Worm (Caenorhabditis elegans) whole organism, L4 larva: ENCODE measurements around the gene such-1.

Experiments
- D1046.2 ChIP-seq: fragments of 200-800 bp; sonication (Bioruptor generic); IDR thresholded peaks from 2 replicates; pipeline ENCODE4 v1.3.6; 2022; ENCODE audit warnings: missing genetic modification characterization, missing compliant biosample characterization
- T20F7.1 ChIP-seq: fragments of 200-800 bp; sonication (Bioruptor generic); optimal IDR thresholded peaks from 2 replicates; lab custom pipeline; 2018; ENCODE audit warnings: mild to moderate bottlenecking, missing genetic modification characterization, missing compliant biosample characterization
- Y105C5A.15 ChIP-seq: fragments of 200-800 bp; sonication (Bioruptor generic); IDR thresholded peaks from 2 replicates; pipeline ENCODE4 v1.3.6; 2022; ENCODE audit warnings: missing genetic modification characterization, missing compliant biosample characterization
- Y75B8A.6 ChIP-seq: fragments of 200-800 bp; sonication (Bioruptor generic); IDR thresholded peaks from 2 replicates; pipeline ENCODE4 v1.3.6; 2022; ENCODE audit warnings: missing genetic modification reagents, missing genetic modification characterization, missing compliant biosample characterization
- ZK546.5 ChIP-seq, 2 experiments: sonication (generic microtip); optimal IDR thresholded peaks; 2 replicates each; lab custom pipeline; 2017; ENCODE audit warnings: missing biosample characterization in 2 of 2, missing genetic modification characterization in 2 of 2
- aha-1 ChIP-seq: fragments of 150-350 bp; peaks from one replicate; lab custom pipeline; 2014; ENCODE audit warnings: missing biosample characterization, missing genetic modification characterization
- arid-1 ChIP-seq: fragments of 200-800 bp; sonication (Bioruptor generic); conservative IDR thresholded peaks from 2 replicates; pipeline ENCODE4 v1.3.6; 2022; ENCODE audit warnings: missing genetic modification reagents, missing genetic modification characterization, missing compliant biosample characterization
- ceh-20 ChIP-seq: fragments of 200-800 bp; sonication (Bioruptor generic); IDR thresholded peaks from 2 replicates; pipeline ENCODE4 v1.3.6; 2022; ENCODE audit warnings: missing genetic modification reagents, missing genetic modification characterization, missing compliant biosample characterization
- ceh-62 ChIP-seq: sonication (generic microtip); optimal IDR thresholded peaks from 2 replicates; lab custom pipeline; 2017; ENCODE audit warnings: missing biosample characterization, missing genetic modification characterization
- daf-16 ChIP-seq, 3 experiments: sonication (generic microtip); optimal IDR thresholded peaks; 2 replicates each; lab custom pipeline; 2016 to 2017; ENCODE audit warnings: missing genetic modification characterization in 3 of 3, missing genetic modification reagents in 3 of 3, mild to moderate bottlenecking in 2 of 3, missing compliant biosample characterization in 2 of 3, missing biosample characterization in 1 of 3, moderate library complexity in 1 of 3
- daf-19 ChIP-seq: fragments of 200-800 bp; sonication (Bioruptor generic); conservative IDR thresholded peaks from 2 replicates; pipeline ENCODE4 v1.3.6; 2022; ENCODE audit warnings: missing genetic modification characterization, missing compliant biosample characterization
- daf-8 ChIP-seq: fragments of 200-800 bp; sonication (Bioruptor generic); IDR thresholded peaks from 2 replicates; pipeline ENCODE4 v1.3.6; 2022; ENCODE audit warnings: missing genetic modification characterization, missing compliant biosample characterization
- dmd-6 ChIP-seq: fragments of 200-800 bp; sonication (Bioruptor generic); IDR thresholded peaks from 2 replicates; pipeline ENCODE4 v1.3.6; 2022; ENCODE audit warnings: missing genetic modification reagents, missing genetic modification characterization, missing compliant biosample characterization
- dmd-9 ChIP-seq: fragments of 200-800 bp; sonication (Bioruptor generic); IDR thresholded peaks from 2 replicates; pipeline ENCODE4 v1.3.6; 2022; ENCODE audit warnings: missing genetic modification reagents, missing genetic modification characterization, missing compliant biosample characterization
- dve-1 ChIP-seq: sonication (generic microtip); optimal IDR thresholded peaks from 2 replicates; lab custom pipeline; 2017; ENCODE audit warnings: antibody characterized with exemption, mild to moderate bottlenecking, missing genetic modification characterization, missing compliant biosample characterization; ENCODE audit not compliant: insufficient read depth
- egl-43 ChIP-seq: fragments of 200-800 bp; sonication (Bioruptor generic); IDR thresholded peaks from 2 replicates; pipeline ENCODE4 v1.3.6; 2022; ENCODE audit warnings: missing genetic modification reagents, missing genetic modification characterization, missing compliant biosample characterization
- fos-1 ChIP-seq: fragments of 150-350 bp; optimal IDR thresholded peaks from 2 replicates; lab custom pipeline; 2014; ENCODE audit warnings: missing biosample characterization, missing genetic modification characterization
- hlh-11 ChIP-seq: fragments of 200-800 bp; sonication (Bioruptor generic); optimal IDR thresholded peaks from 2 replicates; lab custom pipeline; 2018; ENCODE audit warnings: mild to moderate bottlenecking, missing genetic modification characterization, missing compliant biosample characterization
- lin-1 ChIP-seq: fragments of 200-800 bp; sonication (Bioruptor generic); IDR thresholded peaks from 2 replicates; pipeline ENCODE4 v1.3.6; 2022; ENCODE audit warnings: missing genetic modification reagents, missing genetic modification characterization, missing compliant biosample characterization
- lin-13 ChIP-seq: fragments of 150-350 bp; optimal IDR thresholded peaks from 2 replicates; lab custom pipeline; 2014; ENCODE audit warnings: missing biosample characterization, missing genetic modification reagents, missing genetic modification characterization
- lin-15B ChIP-seq: fragments of 150-350 bp; sonication (generic microtip); optimal IDR thresholded peaks from 3 replicates; lab custom pipeline; 2014; ENCODE audit warnings: missing biosample characterization, missing genetic modification characterization
- lin-38 ChIP-seq: fragments of 200-800 bp; sonication (Bioruptor generic); IDR thresholded peaks from 2 replicates; pipeline ENCODE4 v1.3.6; 2022; ENCODE audit warnings: missing genetic modification reagents, missing genetic modification characterization, missing compliant biosample characterization
- lin-39 ChIP-seq: fragments of 150-350 bp; optimal IDR thresholded peaks from 2 replicates; lab custom pipeline; 2014; ENCODE audit warnings: missing biosample characterization, missing genetic modification reagents, missing genetic modification characterization
- lsy-2 ChIP-seq, 2 experiments: fragments of 150-350 bp in 1 of 2; sonication (generic microtip) in 1 of 2; optimal IDR thresholded peaks; 2 replicates each; lab custom pipeline; 2014 to 2017; ENCODE audit warnings: missing biosample characterization in 2 of 2, missing genetic modification characterization in 2 of 2
- madf-5 ChIP-seq, 2 experiments: fragments of 200-800 bp; sonication (Bioruptor generic); IDR thresholded peaks; 2 replicates each; pipeline ENCODE4 v1.3.6; 2022; ENCODE audit warnings: missing compliant biosample characterization in 2 of 2, missing genetic modification characterization in 2 of 2
- mdl-1 ChIP-seq, 2 experiments: fragments of 150-350 bp in 1 of 2; sonication (generic microtip) in 1 of 2; optimal IDR thresholded peaks; 2 replicates each; lab custom pipeline; 2014 to 2017; ENCODE audit warnings: missing biosample characterization in 2 of 2, missing genetic modification characterization in 2 of 2
- mep-1 ChIP-seq: fragments of 150-350 bp; sonication (generic microtip); optimal IDR thresholded peaks from 3 replicates; lab custom pipeline; 2014; ENCODE audit warnings: missing biosample characterization, missing genetic modification characterization
- mes-2 ChIP-seq: sonication (generic microtip); optimal IDR thresholded peaks from 2 replicates; lab custom pipeline; 2016; ENCODE audit warnings: missing genotype, mild to moderate bottlenecking, missing genetic modification characterization, missing compliant biosample characterization; ENCODE audit not compliant: poor library complexity, severe bottlenecking
- nhr-102 ChIP-seq: sonication (generic microtip); optimal IDR thresholded peaks from 2 replicates; lab custom pipeline; 2016; ENCODE audit warnings: mild to moderate bottlenecking, missing genetic modification characterization, moderate library complexity, missing compliant biosample characterization
- nhr-28 ChIP-seq: fragments of 150-350 bp; optimal IDR thresholded peaks from 2 replicates; lab custom pipeline; 2014; ENCODE audit warnings: missing biosample characterization, missing genetic modification characterization
- nhr-41 ChIP-seq: fragments of 200-800 bp; sonication (Bioruptor generic); IDR thresholded peaks from 2 replicates; pipeline ENCODE4 v1.3.6; 2022; ENCODE audit warnings: missing genetic modification reagents, missing genetic modification characterization, missing compliant biosample characterization
- pha-4 ChIP-seq, 2 experiments: fragments of 150-350 bp in 1 of 2; fragments of 200-800 bp in 1 of 2; sonication (Bioruptor generic) in 1 of 2; IDR thresholded peaks in 1 of 2; optimal IDR thresholded peaks in 1 of 2; 2 replicates each; pipeline versions ENCODE4 v1.3.6 to Lab custom; 2014 to 2022; ENCODE audit warnings: missing genetic modification characterization in 2 of 2, missing genetic modification reagents in 2 of 2, missing biosample characterization in 1 of 2, missing compliant biosample characterization in 1 of 2
- php-3 ChIP-seq: fragments of 200-800 bp; sonication (Bioruptor generic); IDR thresholded peaks from 2 replicates; pipeline ENCODE4 v1.3.6; 2022; ENCODE audit warnings: missing genetic modification reagents, missing genetic modification characterization, missing compliant biosample characterization
- pqm-1 ChIP-seq: sonication (generic microtip); optimal IDR thresholded peaks from 2 replicates; lab custom pipeline; 2017; ENCODE audit warnings: missing biosample characterization, missing genetic modification characterization
- rbr-2 ChIP-seq: sonication (generic microtip); optimal IDR thresholded peaks from 2 replicates; lab custom pipeline; 2016; ENCODE audit warnings: missing genotype, missing genetic modification characterization, missing compliant biosample characterization
- saeg-2 ChIP-seq: fragments of 200-800 bp; sonication (Bioruptor generic); IDR thresholded peaks from 2 replicates; pipeline ENCODE4 v1.3.6; 2022; ENCODE audit warnings: missing genetic modification reagents, missing genetic modification characterization, missing compliant biosample characterization
- set-16 ChIP-seq: fragments of 200-800 bp; sonication (Bioruptor generic); IDR thresholded peaks from 2 replicates; pipeline ENCODE4 v1.3.6; 2022; ENCODE audit warnings: missing genetic modification reagents, missing genetic modification characterization, missing compliant biosample characterization
- snpc-4 ChIP-seq: fragments of 150-350 bp; optimal IDR thresholded peaks from 2 replicates; lab custom pipeline; 2014; ENCODE audit warnings: missing biosample characterization, missing genetic modification characterization
- tra-1 ChIP-seq: fragments of 200-800 bp; sonication (Bioruptor generic); IDR thresholded peaks from 2 replicates; pipeline ENCODE4 v1.3.6; 2022; ENCODE audit warnings: missing genetic modification reagents, missing genetic modification characterization, missing compliant biosample characterization
- unc-62 ChIP-seq, 3 experiments: fragments of 150-350 bp in 1 of 3; sonication (generic microtip); optimal IDR thresholded peaks in 2 of 3; peaks in 1 of 3; 1 replicate in 1 of 3; 2 replicates in 2 of 3; lab custom pipeline; 2014 to 2017; ENCODE audit warnings: missing biosample characterization in 3 of 3, missing genetic modification characterization in 3 of 3, missing genetic modification reagents in 3 of 3, missing genotype in 1 of 3
- zip-11 ChIP-seq: fragments of 200-800 bp; sonication (Bioruptor generic); IDR thresholded peaks from 2 replicates; pipeline ENCODE4 v1.3.6; 2022; ENCODE audit warnings: missing genetic modification characterization, missing compliant biosample characterization
- ztf-7 ChIP-seq: fragments of 150-350 bp; optimal IDR thresholded peaks from 2 replicates; lab custom pipeline; 2014; ENCODE audit warnings: missing biosample characterization, missing genetic modification characterization

Gene such-1

DNA sequence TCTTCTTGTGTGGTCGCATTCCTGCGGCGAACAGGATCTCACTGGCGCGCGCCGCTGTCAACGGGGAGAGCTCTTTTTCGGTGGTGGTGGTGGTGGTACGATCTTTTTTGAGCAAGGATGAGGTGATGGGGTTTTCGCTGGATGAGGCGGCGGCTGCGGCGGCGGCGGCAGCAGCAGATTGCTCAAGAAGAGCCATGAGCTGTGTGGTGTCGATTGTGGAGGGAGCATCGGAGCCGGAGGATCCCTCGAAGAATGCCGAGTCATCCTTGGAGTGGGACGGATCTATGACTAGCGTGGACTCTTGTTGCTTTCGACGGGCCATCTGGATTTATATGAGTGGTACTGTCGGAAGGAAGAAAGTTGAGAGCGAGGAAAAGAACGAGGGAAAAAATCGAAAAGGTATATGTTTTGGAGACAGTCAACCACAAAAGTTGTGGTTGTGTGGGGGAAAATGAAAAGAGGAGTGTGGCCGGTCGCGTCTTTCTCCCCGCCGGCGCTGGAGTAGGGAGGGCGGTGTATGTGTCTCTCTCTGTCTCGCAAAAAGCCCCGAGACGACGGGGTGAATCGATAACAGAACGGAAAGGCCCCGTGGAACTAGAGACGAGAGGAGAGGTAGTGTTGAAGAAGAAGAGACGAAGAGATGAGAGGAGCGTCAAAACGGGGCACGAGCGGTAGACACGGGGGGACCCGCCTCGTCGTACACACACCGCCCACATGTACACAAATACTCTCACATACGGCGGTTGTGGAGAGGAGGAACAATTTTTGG lies 57.0 kb downstream of the such-1 start (continued):
- TF ChIP-seq lin-13 (GFP tag; lab: Kevin White, UChicago), result no peak
- TF ChIP-seq hlh-11 (tag; lab: Kevin White, UChicago), result peak; percentile 33
- TF ChIP-seq ceh-62 (tag; lab: Kevin White, UChicago), result no peak
- TF ChIP-seq dve-1, result peak; percentile 9
- no peak for TF ChIP-seq lin-1
- no peak for TF ChIP-seq daf-19 (GFP tag; lab: Robert Waterston, UW)

ce11 chrIII:11465394-11465948 lies 58.1 kb downstream of the such-1 start:
- TF ChIP-seq madf-5 (GFP tag; IDR thresholded peaks at IDR 0.05; lab: Robert Waterston, UW), result no peak
- TF ChIP-seq ZK546.5 (tag; optimal IDR thresholded peaks at IDR 0.05; lab: Kevin White, UChicago), result no peak
- TF ChIP-seq tra-1 (GFP tag; lab: Robert Waterston, UW), result 0 out of 2 replicates have a peak, but pooled peaks have one; percentile 10
- TF ChIP-seq Y75B8A.6 (GFP tag; lab: Robert Waterston, UW), result no peak
- no peak for TF ChIP-seq egl-43
- peak; percentile 51 for TF ChIP-seq dve-1
- peak; percentile 18 for TF ChIP-seq lin-13 (GFP tag; lab: Kevin White, UChicago)
- TF ChIP-seq pha-4 (GFP tag; IDR thresholded peaks at IDR 0.05; lab: Robert Waterston, UW), result peak; percentile 32; the same call in 1 of the 2 replicates
- no peak for TF ChIP-seq pha-4 (tag; optimal IDR thresholded peaks at IDR 0.05; lab: Kevin White, UChicago)
- TF ChIP-seq nhr-102 (tag; lab: Kevin White, UChicago), result no peak
- no peak for TF ChIP-seq set-16 (GFP tag; lab: Robert Waterston, UW)
- TF ChIP-seq lin-1, result no peak
- peak; percentile 50 for TF ChIP-seq nhr-28 (tag; lab: Kevin White, UChicago)
- peak; percentile 53 for TF ChIP-seq pqm-1 (tag; lab: Kevin White, UChicago)
- TF ChIP-seq daf-16 (GFP tag; optimal IDR thresholded peaks at IDR 0.05; lab: Kevin White, UChicago), result no peak
- peak; percentile 44 for TF ChIP-seq daf-16 (tag; optimal IDR thresholded peaks at IDR 0.05; lab: Kevin White, UChicago)
- no peak for TF ChIP-seq lsy-2 (tag; optimal IDR thresholded peaks at IDR 0.05; lab: Kevin White, UChicago)
- 0 out of 2 replicates have a peak, but pooled peaks have one; percentile 29 for TF ChIP-seq php-3 (GFP tag; lab: Robert Waterston, UW)
- no peak for TF ChIP-seq zip-11 (GFP tag; lab: Robert Waterston, UW)
- peak; percentile 57 for TF ChIP-seq dmd-6 (GFP tag; lab: Robert Waterston, UW)
- TF ChIP-seq lin-38 (GFP tag; lab: Robert Waterston, UW), result 0 out of 2 replicates have a peak, but pooled peaks have one; percentile 9
- TF ChIP-seq aha-1, result peak; percentile 80
- peak; percentile 57 for TF ChIP-seq hlh-11 (tag; lab: Kevin White, UChicago)
- TF ChIP-seq mep-1 (tag; lab: Kevin White, UChicago), result peak; percentile 7
- peak; percentile 8 for TF ChIP-seq snpc-4
- peak; percentile 25 for TF ChIP-seq mes-2
- no peak for TF ChIP-seq T20F7.1 (GFP tag; lab: Kevin White, UChicago)
- TF ChIP-seq, all 104 proteins: peak for 15

- TF ChIP-seq lin-39, result no peak
- peak; percentile 21 for TF ChIP-seq lin-15B (tag; lab: Kevin White, UChicago)
- TF ChIP-seq lin-1, result peak; percentile 83
- TF ChIP-seq dmd-9 (GFP tag; lab: Robert Waterston, UW), result no peak
- TF ChIP-seq mes-2, result peak; percentile 53
- no peak for TF ChIP-seq fos-1 (tag; lab: Kevin White, UChicago)
- peak; percentile 85 for TF ChIP-seq mep-1 (tag; lab: Kevin White, UChicago)
- TF ChIP-seq pha-4 (GFP tag; IDR thresholded peaks at IDR 0.05; lab: Robert Waterston, UW), result peak; percentile 62
- no peak for TF ChIP-seq pha-4 (tag; optimal IDR thresholded peaks at IDR 0.05; lab: Kevin White, UChicago)
- peak in 1 of 2 experiments; percentile 41 for TF ChIP-seq mdl-1 (tag; optimal IDR thresholded peaks at IDR 0.05; lab: Kevin White, UChicago)
- peak; percentile 20 for TF ChIP-seq rbr-2
- TF ChIP-seq Y105C5A.15 (GFP tag; lab: Robert Waterston, UW), result no peak
- peak; percentile 87 for TF ChIP-seq hlh-11 (tag; lab: Kevin White, UChicago)
- TF ChIP-seq saeg-2, result no peak
- TF ChIP-seq unc-62 (GFP tag; optimal IDR thresholded peaks at IDR 0.05 in 1 of 2; lab: Kevin White, UChicago), result no peak
- TF ChIP-seq unc-62 (tag; optimal IDR thresholded peaks at IDR 0.05; lab: Kevin White, UChicago), result no peak
- no peak for TF ChIP-seq daf-8
- TF ChIP-seq nhr-102 (tag; lab: Kevin White, UChicago), result peak; percentile 71
- no peak for TF ChIP-seq ceh-20 (GFP tag; lab: Robert Waterston, UW)
- no peak for TF ChIP-seq ztf-7 (tag; lab: Kevin White, UChicago)
- TF ChIP-seq nhr-41 (GFP tag; lab: Robert Waterston, UW), result no peak
- no peak for TF ChIP-seq tra-1 (GFP tag; lab: Robert Waterston, UW)
- 0 out of 2 replicates have a peak, but pooled peaks have one; percentile 45 for TF ChIP-seq D1046.2 (GFP tag; lab: Robert Waterston, UW)
- 0 out of 2 replicates have a peak, but pooled peaks have one; percentile 5 for TF ChIP-seq Y75B8A.6 (GFP tag; lab: Robert Waterston, UW)
- peak; percentile 20; the same call in 1 of the 2 replicates for TF ChIP-seq arid-1 (GFP tag; lab: Robert Waterston, UW)
Measured at ce11 chrIII:11463726-11464125, 59.8 kb downstream of the such-1 start.
